Fruit fly (Drosophila melanogaster): Measurements from ENCODE around the gene Whamy.

Whamy gene

dm6 chr3R:9774147-9774546, at the start of gene Whamy:
Gene Whamy, minus strand, starts transcription at chr3R:9774419.
- TF ChIP-seq CG8478 (optimal IDR thresholded peaks at IDR 0.05) (no peak), CTCF (optimal IDR thresholded peaks at IDR 0.05) (no peak)

- TF ChIP-seq CG8478 (optimal IDR thresholded peaks at IDR 0.05) (no peak), CTCF (optimal IDR thresholded peaks at IDR 0.05) (no peak)
These were observed 49.5 kb upstream of the Whamy start, which contains the start of gene CG34302 for dm6 chr3R:9823723-9824122. Gene CG34302, minus strand, starts transcription at chr3R:9823823.

- TF ChIP-seq CTCF (optimal IDR thresholded peaks at IDR 0.05): no peak
- no peak for TF ChIP-seq CG8478 (optimal IDR thresholded peaks at IDR 0.05)
These were observed 46.9 kb upstream of the Whamy start, which contains the start of gene CG42857 for dm6 chr3R:9821091-9821490. Gene CG42857, minus strand, starts transcription at chr3R:9821191.

dm6 chr3R:9819777-9820176, 45.6 kb upstream of the Whamy start, which contains the start of gene CG9458:
Gene CG9458, minus strand, starts transcription at chr3R:9819877.
- no peak for TF ChIP-seq CG8478 (optimal IDR thresholded peaks at IDR 0.05)
- no peak for TF ChIP-seq CTCF (optimal IDR thresholded peaks at IDR 0.05)

- TF ChIP-seq CG8478 (optimal IDR thresholded peaks at IDR 0.05) (no peak), CTCF (optimal IDR thresholded peaks at IDR 0.05) (no peak)
These were observed 44.1 kb upstream of the Whamy start, which contains the start of gene CG9459 for dm6 chr3R:9818295-9818694. Gene CG9459, minus strand, starts transcription at chr3R:9818395.

dm6 chr3R:9816879-9817278, 42.7 kb upstream of the Whamy start, which contains the start of gene CG16904:
Gene CG16904, minus strand, starts transcription at chr3R:9816979.
- TF ChIP-seq CG8478 (optimal IDR thresholded peaks at IDR 0.05) (no peak), CTCF (optimal IDR thresholded peaks at IDR 0.05) (no peak)

- no peak for TF ChIP-seq CG8478 (optimal IDR thresholded peaks at IDR 0.05)
These were observed 39.6 kb upstream of the Whamy start, which contains the start of gene eloF for dm6 chr3R:9813861-9814260. Gene eloF, plus strand, starts transcription at chr3R:9814161.

dm6 chr3R:9812447-9812846, 38.2 kb upstream of the Whamy start, which contains the start of gene CG8534:
Gene CG8534, plus strand, starts transcription at chr3R:9812747.
- TF ChIP-seq CG8478 (optimal IDR thresholded peaks at IDR 0.05): no peak
- TF ChIP-seq CTCF (optimal IDR thresholded peaks at IDR 0.05): no peak

dm6 chr3R:9808946-9809545, 34.8 kb upstream of the Whamy start, which contains the start of gene FBXO11:
Gene FBXO11, minus strand, starts transcription at chr3R:9809368.
- TF ChIP-seq CG8478 (optimal IDR thresholded peaks at IDR 0.05) (no peak), CTCF (optimal IDR thresholded peaks at IDR 0.05) (no peak)

- TF ChIP-seq CTCF (optimal IDR thresholded peaks at IDR 0.05): no peak
- TF ChIP-seq CG8478 (optimal IDR thresholded peaks at IDR 0.05): no peak
These were observed 26.6 kb upstream of the Whamy start, which contains the start of the genes CG9467 and CG8526 for dm6 chr3R:9800644-9801330. Gene CG9467, minus strand, starts transcription at chr3R:9801026. Gene CG8526, plus strand, starts transcription at chr3R:9801280.

dm6 chr3R:9793018-9793417, 18.8 kb upstream of the Whamy start, which contains the start of gene CG8516:
Gene CG8516, plus strand, starts transcription at chr3R:9793295.
- no peak for TF ChIP-seq CTCF (optimal IDR thresholded peaks at IDR 0.05)
- no peak for TF ChIP-seq CG8478 (optimal IDR thresholded peaks at IDR 0.05)

dm6 chr3R:9791177-9791806, 17.1 kb upstream of the Whamy start, which contains the start of the genes CG12945 and CG8507:
Gene CG12945, minus strand, starts transcription at chr3R:9791221.
Gene CG8507, plus strand, starts transcription at chr3R:9791483.
- TF ChIP-seq CG8478 (optimal IDR thresholded peaks at IDR 0.05) (no peak), CTCF (optimal IDR thresholded peaks at IDR 0.05) (no peak)

dm6 chr3R:9784341-9785062, 10.3 kb upstream of the Whamy start, which contains the start of the genes MtnA and CG8500:
Gene MtnA, minus strand, starts transcription at chr3R:9784370.
Gene CG8500, plus strand, starts transcription at chr3R:9784653.
- no peak for TF ChIP-seq CTCF (optimal IDR thresholded peaks at IDR 0.05)

dm6 chr3R:9783240-9783917, 9.2 kb upstream of the Whamy start:
- no peak for TF ChIP-seq CTCF (optimal IDR thresholded peaks at IDR 0.05)
- TF ChIP-seq CG8478 (optimal IDR thresholded peaks at IDR 0.05): no peak
